Worm (Caenorhabditis elegans): ENCODE measurements around the gene itm-2.

Gene itm-2

ce11 chrX:5407271-5407670, 37.7 kb upstream of the itm-2 start (continued):
- 0 out of 2 replicates have a peak, but pooled peaks have one; percentile 74 for TF ChIP-seq T26A8.4 (GFP tag; IDR thresholded peaks at IDR 0.05)
- TF ChIP-seq dpl-1 (GFP tag; optimal IDR thresholded peaks at IDR 0.05): no peak
- TF ChIP-seq ztf-7 (tag; optimal IDR thresholded peaks at IDR 0.05): no peak
- TF ChIP-seq nhr-77 (tag; optimal IDR thresholded peaks at IDR 0.05): no peak
- no peak for TF ChIP-seq mdl-1 (tag; optimal IDR thresholded peaks at IDR 0.05)
- no peak for TF ChIP-seq lsy-2 (tag; optimal IDR thresholded peaks at IDR 0.05)
- TF ChIP-seq zip-11 (GFP tag; IDR thresholded peaks at IDR 0.05): no peak
- peak; percentile 61 for TF ChIP-seq nhr-111 (GFP tag; optimal IDR thresholded peaks at IDR 0.05)
- TF ChIP-seq vab-7 (GFP tag; IDR thresholded peaks at IDR 0.05): peak; percentile 63
- no peak for TF ChIP-seq hlh-30 (tag; optimal IDR thresholded peaks at IDR 0.05; ENCODE audit: insufficient read depth)
- TF ChIP-seq php-3 (GFP tag; IDR thresholded peaks at IDR 0.05): peak; percentile 30; the same call in 1 of the 2 replicates
- 0 out of 2 replicates have a peak, but pooled peaks have one; percentile 17 for TF ChIP-seq ZK337.2 (GFP tag; IDR thresholded peaks at IDR 0.05)
- TF ChIP-seq nhr-25 (tag; optimal IDR thresholded peaks at IDR 0.05; ENCODE audit: borderline replicate concordance, insufficient read depth): no peak
- TF ChIP-seq saeg-2 (GFP tag; IDR thresholded peaks at IDR 0.05): no peak
- TF ChIP-seq skn-1 (tag; optimal IDR thresholded peaks at IDR 0.05): no peak
- TF ChIP-seq fos-1 (tag; optimal IDR thresholded peaks at IDR 0.05): no peak
- no peak for TF ChIP-seq mxl-3 (GFP tag; optimal IDR thresholded peaks at IDR 0.05)
- no peak for TF ChIP-seq R02D3.7 (tag; optimal IDR thresholded peaks at IDR 0.05)
- TF ChIP-seq rbr-2 (tag; optimal IDR thresholded peaks at IDR 0.05): peak; percentile 48
- no peak for TF ChIP-seq jun-1 (tag; optimal IDR thresholded peaks at IDR 0.05)
- no peak for TF ChIP-seq tag-97 (GFP tag; IDR thresholded peaks at IDR 0.05)
- no peak for TF ChIP-seq hlh-11 (tag; optimal IDR thresholded peaks at IDR 0.05)
- TF ChIP-seq egl-43 (GFP tag; IDR thresholded peaks at IDR 0.05): peak; percentile 84
- no peak for TF ChIP-seq mdt-29 (GFP tag; IDR thresholded peaks at IDR 0.05)
- TF ChIP-seq dmd-8 (GFP tag; IDR thresholded peaks at IDR 0.05): peak; percentile 63; the same call in 1 of the 2 replicates

ce11 chrX:5413510-5413909, 31.5 kb upstream of the itm-2 start, which contains the start of gene pks-1:
Gene pks-1, plus strand, starts transcription at chrX:5413810.
- TF ChIP-seq saeg-2 (GFP tag; IDR thresholded peaks at IDR 0.05) (no peak), unc-62 (GFP tag; optimal IDR thresholded peaks at IDR 0.05 in 1 of 2) (peak in 1 of 2 experiments; percentile 26), unc-62 (tag; optimal IDR thresholded peaks at IDR 0.05) (no peak), nhr-76 (tag; optimal IDR thresholded peaks at IDR 0.05) (no peak)

- no peak for TF ChIP-seq daf-12 (tag; optimal IDR thresholded peaks at IDR 0.05)
- TF ChIP-seq aha-1 (tag): peak; percentile 20
- TF ChIP-seq unc-62 (GFP tag; optimal IDR thresholded peaks at IDR 0.05 in 1 of 2): peak in 1 of 2 experiments; percentile 26
- no peak for TF ChIP-seq unc-62 (tag; optimal IDR thresholded peaks at IDR 0.05)
Measured at ce11 chrX:5414250-5414649, 30.7 kb upstream of the itm-2 start, which contains the start of gene C41A3.2. Gene C41A3.2, minus strand, starts transcription at chrX:5414350.

ce11 chrX:5429335-5429734, 15.6 kb upstream of the itm-2 start:
- TF ChIP-seq hlh-11 (tag; optimal IDR thresholded peaks at IDR 0.05): peak; percentile 95
- TF ChIP-seq F37D6.2 (tag; optimal IDR thresholded peaks at IDR 0.05): peak; percentile 97
- TF ChIP-seq lir-3 (tag; optimal IDR thresholded peaks at IDR 0.05): peak; percentile 92
- peak; percentile 99 for TF ChIP-seq rbr-2 (tag; optimal IDR thresholded peaks at IDR 0.05)
- TF ChIP-seq pqm-1 (tag; optimal IDR thresholded peaks at IDR 0.05): peak; percentile 79
- TF ChIP-seq gei-8 (GFP tag; optimal IDR thresholded peaks at IDR 0.05): peak; percentile 79
- TF ChIP-seq mep-1 (tag; optimal IDR thresholded peaks at IDR 0.05): peak; percentile 99
- TF ChIP-seq lin-13 (GFP tag; optimal IDR thresholded peaks at IDR 0.05): peak; percentile 95
- peak; percentile 37 for TF ChIP-seq F49E8.2 (tag; optimal IDR thresholded peaks at IDR 0.05; ENCODE audit: borderline replicate concordance)
- peak; percentile 83 for TF ChIP-seq attf-4 (tag; optimal IDR thresholded peaks at IDR 0.05)
- TF ChIP-seq mxl-3 (GFP tag; optimal IDR thresholded peaks at IDR 0.05): peak; percentile 97
- peak; percentile 38; the same call in 1 of the 2 replicates for TF ChIP-seq daf-8 (GFP tag; IDR thresholded peaks at IDR 0.05)
- peak; percentile 90 for TF ChIP-seq hlh-30 (tag; optimal IDR thresholded peaks at IDR 0.05; ENCODE audit: insufficient read depth)
- peak; percentile 84 for TF ChIP-seq ceh-32 (tag; optimal IDR thresholded peaks at IDR 0.05; ENCODE audit: poor library complexity)
- TF ChIP-seq nhr-25 (tag; optimal IDR thresholded peaks at IDR 0.05; ENCODE audit: borderline replicate concordance, insufficient read depth): peak; percentile 95
- TF ChIP-seq Y75B8A.6 (GFP tag; IDR thresholded peaks at IDR 0.05): peak; percentile 77; the same call in 1 of the 2 replicates
- peak; percentile 85 for TF ChIP-seq lin-1 (GFP tag; IDR thresholded peaks at IDR 0.05)
- TF ChIP-seq ZK337.2 (GFP tag; IDR thresholded peaks at IDR 0.05): 0 out of 2 replicates have a peak, but pooled peaks have one; percentile 59
- TF ChIP-seq nhr-28 (tag; optimal IDR thresholded peaks at IDR 0.05): peak; percentile 92
- TF ChIP-seq duxl-1 (tag; optimal IDR thresholded peaks at IDR 0.05; ENCODE audit: poor library complexity): peak; percentile 98
- TF ChIP-seq nhr-76 (tag; optimal IDR thresholded peaks at IDR 0.05): peak; percentile 76
- no peak for TF ChIP-seq Y48G9A.11 (GFP tag; IDR thresholded peaks at IDR 0.05)
- peak; percentile 97 for TF ChIP-seq spr-3 (GFP tag; optimal IDR thresholded peaks at IDR 0.05)

All from whole organism, L4 larva.